Worm (Caenorhabditis elegans): Measurements from ENCODE around the gene K12H6.4.

DNA sequence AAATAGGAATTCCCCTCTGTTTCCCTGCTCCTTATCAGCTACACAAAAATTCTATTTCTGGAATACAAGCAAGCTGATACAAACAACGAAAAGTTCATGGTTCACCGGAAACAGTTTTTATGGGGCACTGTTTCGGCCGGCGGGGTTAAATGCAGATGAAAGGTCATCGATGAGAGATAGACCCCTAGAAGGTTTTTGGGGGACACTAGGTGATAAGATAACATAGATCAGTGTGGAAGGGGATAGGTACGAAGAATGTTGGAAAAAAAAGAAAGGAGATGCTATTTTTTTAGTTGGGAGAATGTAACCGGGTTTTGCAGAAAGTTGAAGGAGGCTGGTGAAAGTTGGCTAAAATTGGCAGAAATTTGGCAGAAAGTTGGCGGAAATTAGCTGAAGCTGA, 18.5 kb downstream of the K12H6.4 start:
- no peak for TF ChIP-seq W03F9.2 (tag; optimal IDR thresholded peaks at IDR 0.05)
- TF ChIP-seq him-1 (tag; optimal IDR thresholded peaks at IDR 0.05), result no peak
- TF ChIP-seq dao-5 (tag; optimal IDR thresholded peaks at IDR 0.05), result no peak
